Fruit fly (Drosophila melanogaster) Kc167 (cell line): Measurements from ENCODE around the gene CG11703.

Experiments used
- Myc ChIP-seq: fragments of >200 bp; optimal IDR thresholded peaks from 2 replicates; lab custom pipeline; 2017; ENCODE audit warnings: missing external identifiers
- Sin3A ChIP-seq: fragments of >200 bp; optimal IDR thresholded peaks from 2 replicates; lab custom pipeline; 2018; ENCODE audit warnings: missing external identifiers
- h ChIP-seq: fragments of >200 bp; optimal IDR thresholded peaks from 3 replicates; lab custom pipeline; 2018; ENCODE audit warnings: missing external identifiers
- insv ChIP-seq: fragments of >200 bp; optimal IDR thresholded peaks from 3 replicates; lab custom pipeline; 2018; ENCODE audit warnings: missing external identifiers
- psq ChIP-seq: fragments of >200 bp; optimal IDR thresholded peaks from 2 replicates; lab custom pipeline; 2017; ENCODE audit warnings: missing external identifiers
- ttk ChIP-seq: sonication (Bioruptor generic); optimal IDR thresholded peaks from 2 replicates; lab custom pipeline; 2017; ENCODE audit warnings: missing external identifiers

Gene CG11703

DNA sequence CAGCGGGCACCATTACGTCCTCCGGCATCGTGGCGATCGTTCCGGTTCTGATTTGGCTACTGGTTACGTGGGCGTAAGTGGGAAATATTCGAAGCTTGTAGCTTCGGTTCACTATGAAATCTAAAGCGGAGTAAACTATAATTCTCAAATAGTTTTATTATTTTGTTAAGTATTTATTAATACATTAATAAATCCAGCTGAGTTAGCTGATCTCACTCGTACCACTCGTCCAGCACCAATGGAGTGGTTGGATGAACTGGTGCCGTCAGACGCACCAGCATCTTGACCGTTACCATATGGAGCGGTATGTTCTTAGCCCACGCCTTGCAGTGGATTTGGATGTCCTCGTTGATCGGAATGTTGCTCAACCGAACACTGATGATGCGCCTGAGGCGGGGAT, at the start of gene CG11703:
Gene CG11703, minus strand, starts transcription at position 101 of the 400 bp plus-strand sequence.
- TF ChIP-seq psq (lab: Kevin White, UChicago) (no peak), insv (lab: Kevin White, UChicago) (no peak), ttk (lab: Kevin White, UChicago) (no peak), h (lab: Kevin White, UChicago) (no peak), Myc (lab: Kevin White, UChicago) (no peak), Sin3A (lab: Kevin White, UChicago) (no peak)

DNA sequence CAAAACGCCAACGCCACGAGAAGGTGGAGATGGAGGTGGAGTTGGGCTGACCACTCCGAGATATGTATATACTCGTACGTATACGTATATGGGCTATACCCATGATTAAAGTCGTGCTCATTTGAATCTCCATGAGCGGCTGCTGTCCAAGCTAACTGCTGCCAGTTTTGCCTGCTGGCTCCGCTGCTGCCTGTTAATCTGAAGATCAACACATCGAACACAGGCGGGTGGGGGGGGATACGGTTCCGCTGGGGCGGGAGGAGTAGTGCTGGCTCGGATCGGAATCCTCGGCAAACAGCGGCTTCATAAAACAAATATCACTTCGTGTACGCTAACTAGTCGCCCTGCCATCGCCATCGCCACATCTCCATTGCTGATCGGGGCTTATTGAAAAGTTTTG, 48.2 kb upstream of the CG11703 start:
- no peak for TF ChIP-seq Myc (lab: Kevin White, UChicago)
- no peak for TF ChIP-seq psq (lab: Kevin White, UChicago)
- no peak for TF ChIP-seq insv (lab: Kevin White, UChicago)

DNA sequence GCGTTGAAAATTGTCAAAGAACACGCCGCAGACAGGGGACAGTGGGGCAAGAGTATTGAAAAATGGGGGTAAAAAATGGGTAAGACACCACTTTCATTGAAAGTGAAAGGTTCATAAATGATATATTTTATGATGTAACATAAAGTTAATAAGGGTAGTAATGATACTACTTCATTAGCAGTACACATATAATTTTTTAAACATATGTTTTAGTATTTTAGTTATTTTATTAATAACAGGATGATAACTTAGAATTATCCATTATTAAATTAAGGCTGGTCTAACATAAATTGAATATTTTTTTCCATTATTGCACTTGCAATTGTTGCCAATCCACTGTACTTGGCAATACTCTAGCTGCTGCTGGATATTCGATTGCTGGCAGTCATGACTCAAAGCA, 46.0 kb upstream of the CG11703 start:
- TF ChIP-seq Myc (lab: Kevin White, UChicago) (no peak), Sin3A (lab: Kevin White, UChicago) (no peak), ttk (lab: Kevin White, UChicago) (no peak), insv (lab: Kevin White, UChicago) (no peak)

DNA sequence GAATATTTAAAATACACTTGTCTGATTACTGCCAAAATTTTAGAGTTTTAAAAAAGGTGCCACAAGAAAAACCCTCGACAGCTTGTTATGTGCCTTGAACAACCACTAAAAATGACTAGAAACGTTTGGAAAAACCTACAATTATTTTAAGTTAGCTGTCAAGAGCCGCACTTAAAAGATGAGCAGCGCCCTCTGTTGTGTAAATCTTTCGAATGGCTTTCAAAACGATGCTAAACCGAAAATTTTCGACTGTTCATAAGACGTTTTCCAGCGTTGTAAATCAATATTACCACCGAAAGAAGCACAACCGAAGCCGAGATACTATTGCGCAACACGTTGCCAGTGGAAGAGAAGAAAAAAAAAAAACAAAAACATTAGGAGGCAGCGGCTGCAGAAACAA, 43.1 kb upstream of the CG11703 start:
- TF ChIP-seq psq (lab: Kevin White, UChicago) (no peak), Myc (lab: Kevin White, UChicago) (no peak), Sin3A (lab: Kevin White, UChicago) (no peak), ttk (lab: Kevin White, UChicago) (no peak), insv (lab: Kevin White, UChicago) (no peak), h (lab: Kevin White, UChicago) (no peak)

DNA sequence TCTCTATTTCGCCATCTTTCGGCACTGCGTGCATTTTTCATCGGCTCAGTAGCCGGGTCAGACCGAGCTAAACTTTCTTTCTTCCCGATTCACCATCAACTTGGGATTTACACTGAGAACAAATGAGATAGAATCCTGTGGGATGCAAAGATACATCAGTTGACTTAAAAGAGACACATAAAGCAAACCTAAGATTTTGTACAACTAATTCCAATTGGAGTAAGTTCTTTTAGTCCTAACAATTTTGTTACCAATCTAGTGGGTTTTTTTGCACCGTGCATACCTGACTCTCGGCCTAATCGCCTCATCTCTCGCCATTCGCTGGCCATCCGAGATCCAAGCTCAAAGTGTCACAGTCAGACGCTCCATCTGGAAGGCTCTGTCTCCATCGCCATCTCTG, 36.8 kb upstream of the CG11703 start:
- TF ChIP-seq psq (lab: Kevin White, UChicago) (no peak), h (lab: Kevin White, UChicago) (no peak), Sin3A (lab: Kevin White, UChicago) (no peak), insv (lab: Kevin White, UChicago) (no peak), ttk (lab: Kevin White, UChicago) (no peak), Myc (lab: Kevin White, UChicago) (no peak)

DNA sequence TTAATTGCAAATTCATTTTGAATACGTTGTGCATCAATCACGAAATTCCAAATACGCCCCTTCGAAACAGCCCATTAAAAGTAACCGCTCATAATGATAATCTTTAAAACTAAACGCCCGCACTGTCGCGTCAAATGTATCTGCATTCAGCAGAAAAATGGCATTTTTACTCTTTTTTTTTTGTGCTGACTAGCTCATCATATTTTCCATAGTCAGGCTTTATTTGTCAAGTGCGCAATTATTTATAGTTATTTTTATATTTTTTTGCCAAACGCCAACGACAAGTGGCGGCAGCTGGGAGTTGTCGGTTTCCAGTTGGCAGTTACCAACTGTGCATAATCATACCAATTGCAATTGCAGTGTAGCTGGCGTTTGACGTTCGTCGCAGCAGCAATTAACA, 28.5 kb upstream of the CG11703 start, which contains the start of gene CG14280:
Gene CG14280, plus strand, starts transcription at position 301 of the 400 bp plus-strand sequence.
- TF ChIP-seq psq (lab: Kevin White, UChicago) (no peak), insv (lab: Kevin White, UChicago) (no peak), Myc (lab: Kevin White, UChicago) (no peak), ttk (lab: Kevin White, UChicago) (no peak), Sin3A (lab: Kevin White, UChicago) (no peak), h (lab: Kevin White, UChicago) (no peak)

DNA sequence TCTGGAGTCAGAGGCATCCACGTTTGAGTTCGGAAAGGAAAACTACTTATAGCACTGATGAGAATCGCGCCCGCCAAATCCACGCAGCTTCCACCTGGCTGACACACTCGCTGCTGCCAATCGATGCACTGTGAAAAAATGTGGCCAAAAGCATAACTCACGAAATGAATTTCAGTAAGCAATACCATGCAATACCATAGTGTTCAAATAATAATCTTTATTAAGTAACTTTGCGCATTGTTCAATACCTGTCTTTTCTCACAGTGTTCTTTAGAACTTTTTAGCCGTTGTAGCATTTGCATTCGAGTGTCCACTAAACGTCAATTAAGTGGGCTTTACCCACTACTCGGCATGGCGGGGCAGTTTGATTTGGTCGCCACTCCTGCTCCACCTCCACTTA, 27.3 kb upstream of the CG11703 start:
- TF ChIP-seq Sin3A (lab: Kevin White, UChicago) (no peak), h (lab: Kevin White, UChicago) (no peak), Myc (lab: Kevin White, UChicago) (no peak), ttk (lab: Kevin White, UChicago) (no peak), insv (lab: Kevin White, UChicago) (no peak)

DNA sequence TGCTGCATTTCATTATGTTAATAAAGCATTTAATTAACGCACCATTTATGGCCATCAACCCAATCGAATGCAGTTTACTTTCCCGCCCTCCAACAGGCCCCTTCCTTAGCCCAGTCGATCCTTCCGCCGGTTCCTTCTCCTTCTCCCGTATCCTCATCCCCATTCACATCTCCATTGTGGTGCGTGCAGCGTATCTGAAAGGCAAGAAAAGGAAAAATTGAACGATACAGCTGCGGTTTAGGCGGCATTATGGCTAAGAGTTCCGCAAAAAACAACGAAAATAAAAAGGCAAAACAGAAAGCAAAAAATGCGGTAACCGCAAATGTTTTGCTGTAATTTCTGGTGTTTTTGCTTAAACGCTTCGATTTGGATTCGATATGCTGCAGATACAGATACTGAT, 26.0 kb upstream of the CG11703 start:
- no peak for TF ChIP-seq Sin3A (lab: Kevin White, UChicago)
- TF ChIP-seq ttk (lab: Kevin White, UChicago) = no peak
- TF ChIP-seq Myc (lab: Kevin White, UChicago) = no peak
- no peak for TF ChIP-seq psq (lab: Kevin White, UChicago)
- TF ChIP-seq insv (lab: Kevin White, UChicago) = no peak

DNA sequence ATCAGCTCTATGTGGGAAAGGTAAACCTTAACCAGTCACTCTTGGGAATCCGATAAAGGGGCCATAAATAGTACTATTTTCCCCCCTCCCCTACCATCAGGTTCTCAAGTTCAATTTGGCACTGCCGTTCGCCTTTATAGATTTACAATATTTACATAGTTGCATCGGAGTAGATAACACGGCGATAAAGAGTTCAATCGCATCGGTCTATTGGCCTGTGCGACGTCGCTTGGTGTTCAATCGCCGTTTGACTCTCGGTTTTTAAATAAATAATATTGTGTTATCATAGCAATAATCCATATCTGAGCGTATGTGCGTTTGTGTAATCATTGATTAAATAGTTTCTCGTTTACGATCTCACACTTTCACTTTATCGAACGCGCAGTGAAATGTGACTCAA, 22.1 kb upstream of the CG11703 start:
- TF ChIP-seq insv (lab: Kevin White, UChicago) (no peak), psq (lab: Kevin White, UChicago) (no peak)

DNA sequence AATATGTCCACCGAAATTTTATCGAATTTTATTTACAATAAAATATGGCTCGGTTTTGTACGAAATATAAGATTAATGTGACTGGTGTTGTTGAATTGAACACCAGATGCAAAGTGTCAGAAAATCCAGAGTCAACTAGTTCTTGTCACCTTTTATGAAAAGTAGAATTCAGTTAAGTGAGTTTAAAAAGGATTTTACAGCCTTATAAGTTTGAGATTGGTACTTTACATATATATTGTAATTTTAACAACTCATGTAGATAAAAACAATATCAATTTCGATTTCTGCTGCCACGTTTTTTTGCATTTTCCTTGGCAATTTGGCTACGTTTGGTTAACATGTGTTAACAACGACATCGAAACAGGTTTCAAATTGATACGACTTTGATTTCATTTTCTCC, 20.1 kb upstream of the CG11703 start, which contains the start of gene CG5217:
Gene CG5217, minus strand, starts transcription at position 101 of the 400 bp plus-strand sequence.
- TF ChIP-seq ttk (lab: Kevin White, UChicago) (no peak), insv (lab: Kevin White, UChicago) (no peak), Myc (lab: Kevin White, UChicago) (no peak), h (lab: Kevin White, UChicago) (no peak), psq (lab: Kevin White, UChicago) (no peak), Sin3A (lab: Kevin White, UChicago) (no peak)

DNA sequence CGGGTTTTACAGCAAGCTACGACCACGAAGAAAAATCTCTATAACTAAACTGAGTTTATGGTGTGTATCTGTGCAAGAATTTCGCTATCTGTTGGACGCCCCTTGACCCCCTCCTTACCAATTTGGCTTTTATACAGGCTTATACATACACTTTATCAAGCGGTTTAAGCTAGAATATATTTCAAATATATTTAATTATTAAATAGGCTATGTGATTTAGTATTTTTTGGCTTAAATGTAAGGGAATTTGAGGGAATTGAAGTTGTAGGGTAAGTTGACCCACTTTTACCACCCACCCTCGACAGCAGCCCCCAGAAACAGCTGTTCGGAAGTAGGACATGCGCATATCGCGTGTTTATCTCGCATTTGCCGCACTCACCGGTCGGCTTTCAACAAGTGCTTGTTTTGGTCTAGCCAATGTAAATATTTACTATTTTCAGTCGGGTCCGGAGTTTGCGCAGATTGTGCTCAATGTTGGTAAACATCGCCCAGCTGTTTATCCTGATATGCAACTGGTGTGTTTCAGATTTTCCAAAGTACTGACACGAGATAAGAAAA, 18.2 kb upstream of the CG11703 start, which contains the start of gene unc79:
Gene unc79, minus strand, starts transcription at position 51 of the 558 bp plus-strand sequence.
- TF ChIP-seq insv (lab: Kevin White, UChicago) = no peak
- no peak for TF ChIP-seq ttk (lab: Kevin White, UChicago)
- TF ChIP-seq Sin3A (lab: Kevin White, UChicago) = no peak
- TF ChIP-seq h (lab: Kevin White, UChicago) = no peak
- no peak for TF ChIP-seq Myc (lab: Kevin White, UChicago)
- TF ChIP-seq psq (lab: Kevin White, UChicago) = no peak

DNA sequence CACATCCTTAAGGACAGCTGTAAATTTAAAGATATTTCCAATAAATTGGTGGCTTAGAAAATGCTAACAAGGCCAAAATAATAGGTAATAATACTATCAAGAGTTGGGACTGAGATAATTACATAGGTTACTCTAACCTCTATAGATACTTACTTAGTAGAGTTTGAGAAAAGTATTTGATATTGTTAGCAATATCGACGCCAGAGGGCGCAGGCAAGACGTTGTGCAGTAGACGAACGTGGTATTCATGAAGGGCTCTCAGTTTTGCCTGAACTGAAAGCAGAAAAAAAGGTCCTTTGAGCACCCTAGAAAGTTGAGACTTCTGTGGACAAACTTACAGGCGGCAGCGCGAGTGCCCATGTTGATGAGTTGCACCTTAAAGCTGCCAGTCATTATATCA, 17.4 kb upstream of the CG11703 start:
- TF ChIP-seq h (lab: Kevin White, UChicago) (no peak), Sin3A (lab: Kevin White, UChicago) (no peak), ttk (lab: Kevin White, UChicago) (no peak), insv (lab: Kevin White, UChicago) (no peak), Myc (lab: Kevin White, UChicago) (no peak)
